Fruit fly (Drosophila melanogaster) whole organism, prepupa: Measurements from ENCODE around the gene Actbeta.

ENCODE experiments used
- Blimp-1 ChIP-seq: fragments of 200-800 bp; sonication (Bioruptor generic); optimal IDR thresholded peaks from 3 replicates; lab custom pipeline; 2017; ENCODE audit warnings: missing biosample characterization, missing genetic modification characterization, mild to moderate bottlenecking, moderate library complexity, missing genetic modification reagents
- CG11762 ChIP-seq: fragments of 200-800 bp; sonication (Bioruptor generic); optimal IDR thresholded peaks from 3 replicates; lab custom pipeline; 2016; ENCODE audit warnings: missing biosample characterization, missing genetic modification characterization; ENCODE audit not compliant: insufficient read depth
- CG16779 ChIP-seq: fragments of 200-800 bp; sonication (Bioruptor generic); optimal IDR thresholded peaks from 3 replicates; lab custom pipeline; 2017; ENCODE audit warnings: missing biosample characterization, mild to moderate bottlenecking, missing genetic modification characterization
- CG9139 ChIP-seq: fragments of 200-800 bp; sonication (Bioruptor generic); optimal IDR thresholded peaks from 3 replicates; lab custom pipeline; 2017; ENCODE audit warnings: missing biosample characterization, mild to moderate bottlenecking, missing genetic modification characterization
- Lpt ChIP-seq: fragments of 200-800 bp; sonication (Bioruptor generic); optimal IDR thresholded peaks from 3 replicates; lab custom pipeline; 2016; ENCODE audit warnings: missing biosample characterization, missing genetic modification characterization
- Sox102F ChIP-seq: fragments of 200-800 bp; sonication (Bioruptor generic); optimal IDR thresholded peaks from 2 replicates; lab custom pipeline; 2016; ENCODE audit warnings: missing biosample characterization, mild to moderate bottlenecking, missing genetic modification characterization
- dsx ChIP-seq: fragments of 200-800 bp; optimal IDR thresholded peaks from 3 replicates; lab custom pipeline; 2019; ENCODE audit warnings: missing biosample characterization, mild to moderate bottlenecking, missing genetic modification characterization, moderate library complexity; ENCODE audit not compliant: poor library complexity, severe bottlenecking

DNA sequence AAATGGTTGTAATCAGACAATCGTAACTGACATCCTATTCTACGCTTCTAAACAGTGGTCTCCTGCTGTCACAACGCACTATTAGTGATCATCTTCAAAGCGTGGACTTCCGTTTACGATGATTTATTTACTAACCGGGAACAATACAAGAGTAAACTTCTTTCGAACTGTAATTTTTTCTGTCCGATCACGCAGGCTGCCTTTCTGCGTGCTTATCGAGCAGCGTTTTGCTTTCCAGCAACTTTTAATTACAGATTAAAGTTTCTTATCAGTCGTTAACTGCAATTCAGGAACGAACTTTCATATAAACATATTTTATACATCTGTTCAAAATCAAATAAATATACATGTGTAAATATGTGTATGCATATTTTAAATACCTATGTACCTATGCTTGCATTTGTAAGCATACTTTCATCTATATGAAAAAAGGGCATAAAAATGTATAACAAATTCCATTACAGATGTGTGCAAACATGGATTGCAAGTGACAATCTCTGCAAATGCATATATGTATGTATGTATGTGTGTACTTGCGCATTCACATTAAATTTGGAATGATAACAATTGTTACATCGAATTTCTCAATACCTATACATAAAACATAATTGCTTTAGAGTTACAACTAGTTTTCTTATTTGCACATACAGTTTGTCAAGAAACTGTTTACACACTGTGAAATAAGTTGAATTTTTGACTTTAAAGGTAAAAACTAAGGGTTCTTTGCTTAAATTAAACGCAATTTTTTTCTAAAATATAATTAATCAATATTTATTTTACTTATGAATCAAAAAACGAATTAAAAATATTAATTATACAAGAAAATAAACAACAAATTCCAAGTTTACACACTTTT lies 21.4 kb downstream of the Actbeta start:
- no peak for TF ChIP-seq Blimp-1
- TF ChIP-seq CG9139 (GFP tag; lab: Kevin White, UChicago) = no peak
- no peak for TF ChIP-seq CG11762 (GFP tag; lab: Kevin White, UChicago)
- no peak for TF ChIP-seq Sox102F (GFP tag; lab: Kevin White, UChicago)
- no peak for TF ChIP-seq dsx
- TF ChIP-seq CG16779 (tag; lab: Kevin White, UChicago) = no peak
- TF ChIP-seq Lpt (GFP tag; lab: Kevin White, UChicago) = no peak
